Fruit fly (Drosophila melanogaster) whole organism, adult: ENCODE results near the gene Paics.
A peak's percentile ranks its signal among the peaks of the same experiment; 100 is the strongest.

Experiments
- CG11617 ChIP-seq: fragments of 200-800 bp; sonication (Bioruptor generic); optimal IDR thresholded peaks from 2 replicates; lab custom pipeline; 2017; ENCODE audit warnings: mild to moderate bottlenecking, missing biosample characterization, missing genetic modification reagents, missing genetic modification characterization
- CG12768 ChIP-seq: fragments of 200-800 bp; sonication (Bioruptor generic); optimal IDR thresholded peaks from 2 replicates; lab custom pipeline; 2017; ENCODE audit warnings: missing biosample characterization, missing genetic modification characterization, mild to moderate bottlenecking, moderate library complexity, missing genetic modification reagents
- CG1620 ChIP-seq: fragments of 200-800 bp; sonication (Bioruptor generic); optimal IDR thresholded peaks from 2 replicates; lab custom pipeline; 2016; ENCODE audit warnings: missing biosample characterization, missing genetic modification characterization
- CG33017 ChIP-seq: fragments of 200-800 bp; sonication (Bioruptor generic); optimal IDR thresholded peaks from 2 replicates; lab custom pipeline; 2018; ENCODE audit warnings: missing biosample characterization, mild to moderate bottlenecking, missing genetic modification characterization, moderate library complexity
- CG5204 ChIP-seq: fragments of 200-800 bp; sonication (Bioruptor generic); optimal IDR thresholded peaks from 2 replicates; lab custom pipeline; 2016; ENCODE audit warnings: missing biosample characterization, missing genetic modification characterization
- CG7101 ChIP-seq: fragments of 200-800 bp; sonication (Bioruptor generic); optimal IDR thresholded peaks from 2 replicates; lab custom pipeline; 2018; ENCODE audit warnings: missing biosample characterization, mild to moderate bottlenecking, missing genetic modification characterization, moderate library complexity
- Crg-1 ChIP-seq: fragments of 200-800 bp; sonication (Bioruptor generic); optimal IDR thresholded peaks from 2 replicates; lab custom pipeline; 2016; ENCODE audit warnings: missing biosample characterization, missing genetic modification characterization
- Hr96 ChIP-seq: fragments of 200-800 bp; sonication (Bioruptor generic); optimal IDR thresholded peaks from 2 replicates; lab custom pipeline; 2016; ENCODE audit warnings: missing biosample characterization, missing genetic modification characterization
- Mnt ChIP-seq: fragments of 200-800 bp; sonication (Bioruptor generic); optimal IDR thresholded peaks from 2 replicates; lab custom pipeline; 2016; ENCODE audit warnings: missing biosample characterization, mild to moderate bottlenecking, missing genetic modification characterization
- bab1 ChIP-seq: fragments of 200-800 bp; sonication (Bioruptor generic); optimal IDR thresholded peaks from 3 replicates; lab custom pipeline; 2019; ENCODE audit warnings: missing biosample characterization, mild to moderate bottlenecking, missing genetic modification characterization, moderate library complexity
- kay ChIP-seq: fragments of 200-800 bp; sonication (Bioruptor generic); peaks from one replicate; lab custom pipeline; 2016; ENCODE audit warnings: missing biosample characterization, missing genetic modification characterization, borderline replicate concordance
- ovo ChIP-seq: fragments of 200-800 bp; sonication (Bioruptor generic); optimal IDR thresholded peaks from 2 replicates; lab custom pipeline; 2016; ENCODE audit warnings: missing biosample characterization, missing genetic modification characterization
- toe ChIP-seq: fragments of 200-800 bp; sonication (Bioruptor generic); optimal IDR thresholded peaks from 2 replicates; lab custom pipeline; 2016; ENCODE audit warnings: missing biosample characterization, missing genetic modification characterization

- no peak for TF ChIP-seq Crg-1 (GFP tag; lab: Kevin White, UChicago)
- no peak for TF ChIP-seq ovo (GFP tag; lab: Kevin White, UChicago)
- no peak for TF ChIP-seq CG1620 (GFP tag; lab: Kevin White, UChicago)
- TF ChIP-seq bab1 (GFP tag; lab: Kevin White, UChicago) = no peak
- TF ChIP-seq toe (GFP tag; lab: Kevin White, UChicago) = no peak
- TF ChIP-seq CG5204 (GFP tag; lab: Kevin White, UChicago) = no peak
- TF ChIP-seq CG7101 (tag; lab: Kevin White, UChicago) = no peak
- TF ChIP-seq Mnt (GFP tag; lab: Kevin White, UChicago) = no peak
- no peak for TF ChIP-seq CG11617 (GFP tag; lab: Kevin White, UChicago)
- TF ChIP-seq kay (GFP tag; lab: Kevin White, UChicago) = peak; percentile 82
- TF ChIP-seq CG12768 = no peak
- TF ChIP-seq Hr96 (GFP tag; lab: Kevin White, UChicago) = no peak
- no peak for TF ChIP-seq CG33017 (tag; lab: Kevin White, UChicago)
Measured at dm6 chrX:12749891-12750581, 10.4 kb downstream of the Paics start.
